Fruit fly (Drosophila melanogaster): ENCODE results near the gene spel1.

The spel1 gene

DNA sequence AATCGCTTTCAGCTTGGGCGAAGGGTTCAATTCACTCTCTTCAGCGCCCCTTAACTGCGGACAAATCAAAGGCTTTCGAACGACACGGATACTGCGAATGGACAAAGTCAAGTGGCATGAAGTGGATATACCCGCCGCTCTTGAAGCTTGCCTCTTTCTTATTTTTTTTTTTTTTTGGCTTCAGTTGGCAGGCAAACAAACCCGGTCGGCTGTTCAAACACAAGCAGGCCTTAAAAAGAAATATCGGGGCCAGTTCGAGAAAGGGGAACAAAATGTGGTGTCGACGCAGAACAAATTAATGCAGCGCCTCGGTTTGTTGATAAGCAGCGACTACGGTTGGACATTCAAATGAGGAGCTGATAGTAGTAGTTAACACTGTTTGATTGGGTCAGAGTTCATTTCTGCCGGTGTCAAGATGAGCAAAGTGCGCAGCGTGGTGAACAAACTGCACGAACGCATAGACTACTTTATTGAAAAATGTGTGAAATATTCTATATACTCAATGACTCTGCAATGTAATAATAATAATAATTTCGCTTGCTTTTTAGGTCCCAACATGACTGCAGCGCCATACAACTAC, 5.0 kb upstream of the spel1 start:
- no peak for TF ChIP-seq CG11294 (GFP tag; IDR thresholded peaks at IDR 0.05)
- TF ChIP-seq fkh (GFP tag; optimal IDR thresholded peaks at IDR 0.05): peak; percentile 66
- no peak for TF ChIP-seq fd85E (GFP tag; optimal IDR thresholded peaks at IDR 0.05)
- TF ChIP-seq CG11762 (GFP tag; optimal IDR thresholded peaks at IDR 0.05; ENCODE audit: insufficient read depth): no peak
- TF ChIP-seq Eip75B (GFP tag; optimal IDR thresholded peaks at IDR 0.05): peak; percentile 15
- TF ChIP-seq achi (GFP tag; optimal IDR thresholded peaks at IDR 0.05): no peak
- TF ChIP-seq svp (GFP tag): no peak

DNA sequence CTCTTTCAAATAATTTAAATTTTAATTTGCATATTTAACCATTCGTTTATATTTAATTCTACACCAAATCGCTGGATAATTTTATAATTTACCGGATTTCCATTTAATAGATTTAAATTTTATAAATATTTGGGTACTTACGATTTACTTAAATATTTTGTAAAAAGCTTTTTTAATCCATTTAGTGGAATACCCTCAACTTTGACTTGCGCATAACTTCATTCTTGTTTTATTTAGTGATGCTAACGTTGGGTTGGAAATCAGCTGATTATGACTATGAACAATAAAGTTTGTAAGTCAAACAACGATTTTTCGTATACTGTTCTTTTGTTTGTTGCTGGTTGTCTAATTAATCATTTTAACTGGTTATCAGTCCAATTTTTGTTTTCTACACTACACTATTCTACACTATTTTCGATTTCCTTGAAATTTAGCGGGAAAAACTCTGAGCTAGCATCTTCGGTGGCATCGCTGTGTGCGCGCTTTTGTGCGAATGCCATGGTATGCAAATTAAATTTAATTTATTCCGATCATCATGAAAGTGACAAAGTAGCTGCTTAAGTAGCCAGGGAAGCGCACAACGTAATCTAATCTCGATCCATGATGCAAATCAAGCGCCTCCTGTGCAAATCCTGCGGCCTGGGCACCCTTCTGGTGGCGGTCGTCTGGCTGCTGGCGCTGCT, 2.9 kb upstream of the spel1 start, which contains the start of gene Pgant35A:
TSS of gene Pgant35A (plus strand) at position 473 of the 683 bp plus-strand sequence.
- TF ChIP-seq fd59A (GFP tag; optimal IDR thresholded peaks at IDR 0.05) (no peak), CG34406 (GFP tag; optimal IDR thresholded peaks at IDR 0.05) (peak; percentile 50), lz (GFP tag; optimal IDR thresholded peaks at IDR 0.05) (peak; percentile 32), CG6163 (GFP tag; IDR thresholded peaks at IDR 0.05) (no peak), ss (GFP tag; optimal IDR thresholded peaks at IDR 0.05) (peak in 1 of 2 experiments; percentile 2), CG31627 (GFP tag; optimal IDR thresholded peaks at IDR 0.05) (peak; percentile 36), salr (GFP tag; optimal IDR thresholded peaks at IDR 0.05) (peak in 1 of 2 experiments; percentile 4), Smox (GFP tag; optimal IDR thresholded peaks at IDR 0.05) (peak; percentile 16), CG6792 (GFP tag; optimal IDR thresholded peaks at IDR 0.05) (no peak), CG15336 (GFP tag; IDR thresholded peaks at IDR 0.05) (peak; percentile 52; the same call in 1 of the 2 replicates), CG32006 (GFP tag; optimal IDR thresholded peaks at IDR 0.05) (peak; percentile 21), Hr39 (GFP tag; optimal IDR thresholded peaks at IDR 0.05) (peak; percentile 30), Eip75B (GFP tag; optimal IDR thresholded peaks at IDR 0.05) (no peak), esn (GFP tag; optimal IDR thresholded peaks at IDR 0.05) (peak; percentile 60), CG8119 (GFP tag; IDR thresholded peaks at IDR 0.05) (peak; percentile 63; the same call in 2 of the 3 replicates), CG8319 (GFP tag; optimal IDR thresholded peaks at IDR 0.05) (no peak), Sox102F (GFP tag; optimal IDR thresholded peaks at IDR 0.05) (peak; percentile 26), topi (GFP tag; optimal IDR thresholded peaks at IDR 0.05) (peak; percentile 18), Eip78C (GFP tag) (peak; percentile 40), CG8632 (GFP tag; optimal IDR thresholded peaks at IDR 0.05) (no peak), CG11902 (GFP tag; optimal IDR thresholded peaks at IDR 0.05) (no peak), CG3032 (tag; optimal IDR thresholded peaks at IDR 0.05) (peak; percentile 20), dsx (GFP tag; optimal IDR thresholded peaks at IDR 0.05; ENCODE audit: poor library complexity, severe bottlenecking) (peak; percentile 51), Ets96B (tag; optimal IDR thresholded peaks at IDR 0.05) (no peak), Met (GFP tag; optimal IDR thresholded peaks at IDR 0.05) (peak; percentile 32), Hr4 (GFP tag; optimal IDR thresholded peaks at IDR 0.05) (peak; percentile 23), Sox14 (GFP tag; optimal IDR thresholded peaks at IDR 0.05) (peak; percentile 35), Hr38 (GFP tag; optimal IDR thresholded peaks at IDR 0.05) (no peak), acj6 (GFP tag; optimal IDR thresholded peaks at IDR 0.05) (peak; percentile 15), fkh (GFP tag; optimal IDR thresholded peaks at IDR 0.05) (peak; percentile 37), CG10631 (GFP tag; optimal IDR thresholded peaks at IDR 0.05) (peak; percentile 28), CG16779 (tag; optimal IDR thresholded peaks at IDR 0.05) (no peak), eg (GFP tag; IDR thresholded peaks at IDR 0.05) (no peak), pdm3 (GFP tag; optimal IDR thresholded peaks at IDR 0.05) (peak; percentile 38), CG10669 (GFP tag; optimal IDR thresholded peaks at IDR 0.05) (no peak), svp (GFP tag) (peak; percentile 71)

Measured in whole organism, prepupa.